Fruit fly (Drosophila melanogaster) whole organism, embryonic: Measurements from ENCODE around the gene Rbp.
A peak's percentile ranks its signal among the peaks of the same experiment; 100 is the strongest.

Experiments used
- Blimp-1 ChIP-seq: fragments of 200-800 bp; sonication (Bioruptor generic); optimal IDR thresholded peaks from 3 replicates; lab custom pipeline; 2018; ENCODE audit warnings: missing biosample characterization, missing genetic modification characterization, mild to moderate bottlenecking, moderate library complexity, missing genetic modification reagents
- Bteb2 ChIP-seq: fragments of 200-800 bp; sonication (Bioruptor generic); optimal IDR thresholded peaks from 2 replicates; lab custom pipeline; 2016; ENCODE audit warnings: missing biosample characterization, missing genetic modification characterization
- CG10431 ChIP-seq: fragments of 200-800 bp; sonication (Bioruptor generic); optimal IDR thresholded peaks from 3 replicates; lab custom pipeline; 2018; ENCODE audit warnings: missing biosample characterization, mild to moderate bottlenecking, missing genetic modification characterization
- CG11723 ChIP-seq: fragments of 200-800 bp; sonication (Bioruptor generic); optimal IDR thresholded peaks from 2 replicates; lab custom pipeline; 2017; ENCODE audit warnings: missing biosample characterization, mild to moderate bottlenecking, missing genetic modification characterization
- CG12769 ChIP-seq: fragments of 200-800 bp; sonication (Bioruptor generic); optimal IDR thresholded peaks from 2 replicates; lab custom pipeline; 2019; ENCODE audit warnings: missing biosample characterization, mild to moderate bottlenecking, missing genetic modification characterization, moderate library complexity
- CG13296 ChIP-seq: fragments of 200-800 bp; sonication (Bioruptor generic); optimal IDR thresholded peaks from 3 replicates; lab custom pipeline; 2018; ENCODE audit warnings: missing biosample characterization, mild to moderate bottlenecking, missing genetic modification characterization
- CG13624 ChIP-seq: fragments of 200-800 bp; sonication (Bioruptor generic); optimal IDR thresholded peaks from 2 replicates; lab custom pipeline; 2016; ENCODE audit warnings: missing biosample characterization, missing genetic modification characterization
- CG14710 ChIP-seq: fragments of 200-800 bp; sonication (Bioruptor generic); optimal IDR thresholded peaks from 3 replicates; lab custom pipeline; 2019; ENCODE audit warnings: missing biosample characterization, mild to moderate bottlenecking, missing genetic modification characterization, moderate library complexity
- CG15269 ChIP-seq: fragments of 200-800 bp; sonication (Bioruptor generic); optimal IDR thresholded peaks from 2 replicates; lab custom pipeline; 2018; ENCODE audit warnings: missing biosample characterization, mild to moderate bottlenecking, missing genetic modification characterization, moderate library complexity
- CG16815 ChIP-seq: fragments of 200-800 bp; sonication (Bioruptor generic); optimal IDR thresholded peaks from 3 replicates; lab custom pipeline; 2017; ENCODE audit warnings: missing biosample characterization, mild to moderate bottlenecking, missing genetic modification characterization
- CG17359 ChIP-seq: fragments of 200-800 bp; sonication (Bioruptor generic); optimal IDR thresholded peaks from 3 replicates; lab custom pipeline; 2018; ENCODE audit warnings: missing biosample characterization, mild to moderate bottlenecking, missing genetic modification characterization, moderate library complexity
- CG17361 ChIP-seq: fragments of 200-800 bp; sonication (Bioruptor generic); IDR thresholded peaks from 3 replicates; pipeline ENCODE4 v1.3.6; 2022; ENCODE audit warnings: missing biosample characterization, missing genetic modification characterization
- CG1792 ChIP-seq: fragments of 200-800 bp; sonication (Bioruptor generic); optimal IDR thresholded peaks from 2 replicates; lab custom pipeline; 2016; ENCODE audit warnings: missing biosample characterization, missing genetic modification characterization
- CG2202 ChIP-seq: fragments of 200-800 bp; sonication (Bioruptor generic); optimal IDR thresholded peaks from 2 replicates; lab custom pipeline; 2018; ENCODE audit warnings: missing biosample characterization, mild to moderate bottlenecking, missing genetic modification characterization
- CG31365 ChIP-seq: fragments of 200-800 bp; sonication (Bioruptor generic); optimal IDR thresholded peaks from 2 replicates; lab custom pipeline; 2018; ENCODE audit warnings: missing biosample characterization, mild to moderate bottlenecking, missing genetic modification characterization
- CG3838 ChIP-seq: fragments of 200-800 bp; sonication (Bioruptor generic); optimal IDR thresholded peaks from 3 replicates; lab custom pipeline; 2016; ENCODE audit warnings: missing biosample characterization, missing genetic modification characterization
- CG5245 ChIP-seq: fragments of 200-800 bp; sonication (Bioruptor generic); optimal IDR thresholded peaks from 3 replicates; lab custom pipeline; 2016; ENCODE audit warnings: missing biosample characterization, missing genetic modification characterization
- Chrac-16 ChIP-seq: fragments of 200-800 bp; sonication (Bioruptor generic); optimal IDR thresholded peaks from 3 replicates; lab custom pipeline; 2016; ENCODE audit warnings: missing biosample characterization, missing genetic modification characterization
- E2f1 ChIP-seq: fragments of 200-800 bp; sonication (Bioruptor generic); IDR thresholded peaks from 2 replicates; pipeline ENCODE4 v1.3.6; 2022; ENCODE audit warnings: missing biosample characterization, missing genetic modification characterization
- Fer2 ChIP-seq: fragments of 200-800 bp; sonication (Bioruptor generic); optimal IDR thresholded peaks from 2 replicates; lab custom pipeline; 2018; ENCODE audit warnings: missing biosample characterization, mild to moderate bottlenecking, missing genetic modification characterization, moderate library complexity
- HLH4C ChIP-seq: fragments of 200-800 bp; sonication (Bioruptor generic); IDR thresholded peaks from 3 replicates; pipeline ENCODE4 v1.3.6; 2022; ENCODE audit warnings: missing biosample characterization, missing genetic modification characterization; ENCODE audit not compliant: partially characterized antibody
- HmgD ChIP-seq: fragments of 200-800 bp; sonication (Bioruptor generic); optimal IDR thresholded peaks from 3 replicates; lab custom pipeline; 2016; ENCODE audit warnings: missing biosample characterization, missing genetic modification characterization
- Hmr ChIP-seq: fragments of 200-800 bp; sonication (Bioruptor generic); optimal IDR thresholded peaks from 3 replicates; lab custom pipeline; 2017; ENCODE audit warnings: mild to moderate bottlenecking, missing biosample characterization, missing genetic modification reagents, missing genetic modification characterization
- Lpt ChIP-seq: fragments of >200 bp; optimal IDR thresholded peaks from 2 replicates; lab custom pipeline; 2018; ENCODE audit warnings: missing biosample characterization, missing genetic modification characterization
- Myb ChIP-seq: fragments of 200-800 bp; sonication (Bioruptor generic); optimal IDR thresholded peaks from 2 replicates; lab custom pipeline; 2016; ENCODE audit warnings: missing biosample characterization, missing genetic modification characterization
- Nf-YC ChIP-seq: fragments of 200-800 bp; optimal IDR thresholded peaks from 3 replicates; lab custom pipeline; 2019; ENCODE audit warnings: missing biosample characterization, mild to moderate bottlenecking, missing genetic modification characterization, moderate library complexity
- NfI ChIP-seq: fragments of 200-800 bp; sonication (Bioruptor generic); optimal IDR thresholded peaks from 3 replicates; lab custom pipeline; 2018; ENCODE audit warnings: missing biosample characterization, mild to moderate bottlenecking, missing genetic modification characterization, moderate library complexity
- Oaz ChIP-seq: fragments of 200-800 bp; sonication (Bioruptor generic); IDR thresholded peaks from 2 replicates; pipeline ENCODE4 v1.3.6; 2022; ENCODE audit warnings: missing biosample characterization, missing genetic modification characterization
- Opbp ChIP-seq: fragments of 200-800 bp; sonication (Bioruptor generic); IDR thresholded peaks from 3 replicates; pipeline ENCODE4 v1.3.6; 2022; ENCODE audit warnings: missing biosample characterization, missing genetic modification characterization; ENCODE audit not compliant: partially characterized antibody
- Sin3A ChIP-seq: fragments of >200 bp; optimal IDR thresholded peaks from 2 replicates; lab custom pipeline; 2018
- Six4 ChIP-seq: fragments of 200-800 bp; sonication (Bioruptor generic); optimal IDR thresholded peaks from 2 replicates; lab custom pipeline; 2016; ENCODE audit warnings: missing biosample characterization, missing genetic modification characterization
- ab ChIP-seq: fragments of 200-800 bp; sonication (Bioruptor generic); optimal IDR thresholded peaks from 2 replicates; lab custom pipeline; 2016; ENCODE audit warnings: missing biosample characterization, missing genetic modification characterization
- amos ChIP-seq: fragments of 200-800 bp; sonication (Bioruptor generic); IDR thresholded peaks from 2 replicates; pipeline ENCODE4 v1.3.6; 2022; ENCODE audit warnings: missing biosample characterization, missing genetic modification characterization; ENCODE audit not compliant: partially characterized antibody
- aop ChIP-seq: fragments of 200-800 bp; sonication (Bioruptor generic); IDR thresholded peaks from 2 replicates; pipeline ENCODE4 v1.3.6; 2022; ENCODE audit warnings: missing biosample characterization, missing genetic modification characterization
- cad ChIP-seq: fragments of >200 bp; optimal IDR thresholded peaks from 2 replicates; lab custom pipeline; 2017; ENCODE audit warnings: missing biosample characterization, missing genetic modification characterization
- croc ChIP-seq: fragments of 200-800 bp; sonication (Bioruptor generic); conservative IDR thresholded peaks from 3 replicates; pipeline ENCODE4 v1.3.6; 2022; ENCODE audit warnings: missing biosample characterization, missing genetic modification characterization
- crol ChIP-seq: fragments of 200-800 bp; sonication (Bioruptor generic); IDR thresholded peaks from 2 replicates; pipeline ENCODE4 v1.3.6; 2022; ENCODE audit warnings: missing biosample characterization, missing genetic modification characterization
- dan ChIP-seq: fragments of 200-800 bp; sonication (Bioruptor generic); IDR thresholded peaks from 2 replicates; pipeline ENCODE4 v1.3.6; 2022; ENCODE audit warnings: missing biosample characterization, missing genetic modification characterization
- emc ChIP-seq: fragments of 200-800 bp; sonication (Bioruptor generic); optimal IDR thresholded peaks from 2 replicates; lab custom pipeline; 2016; ENCODE audit warnings: missing biosample characterization, missing genetic modification characterization
- ewg ChIP-seq: fragments of 200-800 bp; sonication (Bioruptor generic); optimal IDR thresholded peaks from 3 replicates; lab custom pipeline; 2017; ENCODE audit warnings: mild to moderate bottlenecking, missing biosample characterization, missing genetic modification reagents, missing genetic modification characterization
- fd64A ChIP-seq: fragments of 200-800 bp; sonication (Bioruptor generic); optimal IDR thresholded peaks from 3 replicates; lab custom pipeline; 2018; ENCODE audit warnings: missing biosample characterization, mild to moderate bottlenecking, missing genetic modification characterization
- fd96Cb ChIP-seq: fragments of 200-800 bp; sonication (Bioruptor generic); optimal IDR thresholded peaks from 2 replicates; lab custom pipeline; 2018; ENCODE audit warnings: missing biosample characterization, mild to moderate bottlenecking, missing genetic modification characterization, moderate library complexity
- ind ChIP-seq: fragments of 200-800 bp; sonication (Bioruptor generic); optimal IDR thresholded peaks from 3 replicates; lab custom pipeline; 2016; ENCODE audit warnings: missing biosample characterization, missing genetic modification characterization
- jing ChIP-seq: fragments of 200-800 bp; sonication (Bioruptor generic); optimal IDR thresholded peaks from 2 replicates; lab custom pipeline; 2018; ENCODE audit warnings: missing biosample characterization, mild to moderate bottlenecking, missing genetic modification characterization
- kah ChIP-seq: fragments of 200-800 bp; sonication (Bioruptor generic); optimal IDR thresholded peaks from 2 replicates; lab custom pipeline; 2018; ENCODE audit warnings: missing biosample characterization, mild to moderate bottlenecking, missing genetic modification characterization
- lilli ChIP-seq: fragments of 200-800 bp; sonication (Bioruptor generic); optimal IDR thresholded peaks from 3 replicates; lab custom pipeline; 2016; ENCODE audit warnings: missing biosample characterization, missing genetic modification characterization
- pb ChIP-seq: fragments of 200-800 bp; sonication (Bioruptor generic); optimal IDR thresholded peaks from 3 replicates; lab custom pipeline; 2016; ENCODE audit warnings: missing biosample characterization, missing genetic modification characterization
- scrt ChIP-seq: fragments of 200-800 bp; sonication (Bioruptor generic); optimal IDR thresholded peaks from 2 replicates; lab custom pipeline; 2018; ENCODE audit warnings: missing biosample characterization, mild to moderate bottlenecking, missing genetic modification characterization, moderate library complexity
- slp2 ChIP-seq: fragments of 200-800 bp; sonication (Bioruptor generic); optimal IDR thresholded peaks from 2 replicates; lab custom pipeline; 2016; ENCODE audit warnings: missing biosample characterization, missing genetic modification characterization
- ssp ChIP-seq: fragments of 200-800 bp; sonication (Bioruptor generic); IDR thresholded peaks from 2 replicates; pipeline ENCODE4 v1.3.6; 2022; ENCODE audit warnings: missing biosample characterization, missing genetic modification characterization
- vfl ChIP-seq: fragments of 200-800 bp; sonication (Bioruptor generic); optimal IDR thresholded peaks from 2 replicates; lab custom pipeline; 2016; ENCODE audit warnings: missing biosample characterization, missing genetic modification characterization
- vnd ChIP-seq: fragments of 200-800 bp; sonication (Bioruptor generic); IDR thresholded peaks from 3 replicates; pipeline ENCODE4 v1.3.6; 2022; ENCODE audit warnings: missing biosample characterization, missing genetic modification characterization; ENCODE audit not compliant: partially characterized antibody

Gene Rbp

DNA sequence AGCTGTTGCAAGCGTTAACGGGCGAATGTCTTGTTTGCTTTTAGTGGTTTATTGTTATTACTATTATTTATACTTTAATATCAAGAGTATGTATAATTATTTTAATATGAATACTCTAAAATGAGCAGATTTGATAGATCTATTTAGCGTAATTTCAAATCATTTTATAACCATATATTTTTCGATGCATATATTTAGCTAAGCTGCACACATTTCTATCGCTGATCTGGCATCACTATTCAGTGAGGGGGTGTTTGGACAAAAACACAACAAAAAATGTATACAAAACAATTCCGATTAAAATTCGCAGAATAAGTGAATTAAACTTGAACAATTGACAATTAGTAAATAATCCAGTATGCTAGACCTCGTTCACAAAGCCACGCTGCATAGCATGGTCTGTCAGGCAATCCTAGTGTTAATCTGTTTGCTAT lies 23.4 kb upstream of the Rbp start, which contains the start of the genes Trs33 and Tmtc4 (continued):
- peak; percentile 62 for TF ChIP-seq CG14710 (tag; lab: Kevin White, UChicago)
- no peak for TF ChIP-seq emc (GFP tag; lab: Kevin White, UChicago)
- TF ChIP-seq dan (GFP tag; lab: Robert Waterston, UW): no peak
- no peak for TF ChIP-seq HLH4C (GFP tag; lab: Robert Waterston, UW)
- no peak for TF ChIP-seq Oaz (GFP tag; lab: Robert Waterston, UW)
- TF ChIP-seq crol (GFP tag; lab: Robert Waterston, UW): peak; percentile 27; the same call in 1 of the 2 replicates
- TF ChIP-seq E2f1: no peak
- no peak for TF ChIP-seq fd96Cb
- no peak for TF ChIP-seq HmgD (GFP tag; lab: Kevin White, UChicago)
- no peak for TF ChIP-seq Six4 (GFP tag; lab: Kevin White, UChicago)
- TF ChIP-seq NfI (GFP tag; lab: Kevin White, UChicago): peak; percentile 3
- TF ChIP-seq Opbp (GFP tag; lab: Robert Waterston, UW): no peak
- no peak for TF ChIP-seq fd64A (GFP tag; lab: Kevin White, UChicago)
- TF ChIP-seq CG5245: no peak
- no peak for TF ChIP-seq CG13624 (GFP tag; lab: Kevin White, UChicago)
- peak; percentile 52 for TF ChIP-seq Nf-YC (tag; lab: Kevin White, UChicago)
- no peak for TF ChIP-seq ewg (GFP tag; lab: Kevin White, UChicago)
- peak; percentile 12 for TF ChIP-seq CG13296
- peak; percentile 16 for TF ChIP-seq lilli (GFP tag; lab: Kevin White, UChicago)
- TF ChIP-seq amos (GFP tag; lab: Robert Waterston, UW): no peak
- no peak for TF ChIP-seq jing (GFP tag; lab: Kevin White, UChicago)
- TF ChIP-seq Blimp-1 (GFP tag; lab: Kevin White, UChicago): peak; percentile 31
- peak; percentile 50 for TF ChIP-seq ind (GFP tag; lab: Kevin White, UChicago)
- TF ChIP-seq CG15269: peak; percentile 59
- TF ChIP-seq Myb (GFP tag; lab: Kevin White, UChicago): no peak
- TF ChIP-seq vnd (GFP tag; lab: Robert Waterston, UW): no peak
- TF ChIP-seq CG17361 (GFP tag; lab: Robert Waterston, UW): peak; percentile 57; the same call in 2 of the 3 replicates
- TF ChIP-seq Bteb2: no peak
- TF ChIP-seq scrt (GFP tag; lab: Kevin White, UChicago): peak; percentile 3
- no peak for TF ChIP-seq kah (GFP tag; lab: Kevin White, UChicago)
- no peak for TF ChIP-seq aop (GFP tag; lab: Robert Waterston, UW)
- no peak for TF ChIP-seq cad
- TF ChIP-seq vfl (GFP tag; lab: Kevin White, UChicago): no peak
- TF ChIP-seq croc: no peak
- no peak for TF ChIP-seq slp2 (GFP tag; lab: Kevin White, UChicago)
- no peak for TF ChIP-seq ab
- TF ChIP-seq ssp (GFP tag; lab: Robert Waterston, UW): no peak
- TF ChIP-seq pb (GFP tag; lab: Kevin White, UChicago): no peak
- TF ChIP-seq Fer2 (tag; lab: Kevin White, UChicago): peak; percentile 17
- no peak for TF ChIP-seq Lpt (GFP tag; lab: Kevin White, UChicago)
- no peak for TF ChIP-seq CG1792
- TF ChIP-seq Chrac-16 (GFP tag; lab: Kevin White, UChicago): peak; percentile 1
- no peak for TF ChIP-seq Sin3A (lab: Kevin White, UChicago)
- no peak for TF ChIP-seq CG2202 (tag; lab: Kevin White, UChicago)
- peak; percentile 3 for TF ChIP-seq CG10431
- TF ChIP-seq CG16815 (GFP tag; lab: Kevin White, UChicago): no peak
- TF ChIP-seq CG31365 (tag; lab: Kevin White, UChicago): no peak
- TF ChIP-seq CG11723 (GFP tag; lab: Kevin White, UChicago): peak; percentile 6
- TF ChIP-seq Hmr: peak; percentile 30
- TF ChIP-seq CG12769 (tag; lab: Kevin White, UChicago): no peak
- TF ChIP-seq CG17359: peak; percentile 28
- no peak for TF ChIP-seq CG3838
